Worm (Caenorhabditis elegans) whole organism, midembryonic: ENCODE results near the gene T19H12.12.

Source experiments
- flt-1 ChIP-seq: fragments of 200-800 bp; sonication (Bioruptor generic); IDR thresholded peaks from 2 replicates; pipeline ENCODE4 v1.3.6; 2022; ENCODE audit warnings: missing genetic modification characterization, missing compliant biosample characterization
- med-1 ChIP-seq: sonication (generic microtip); optimal IDR thresholded peaks from 2 replicates; lab custom pipeline; 2017; ENCODE audit warnings: missing genetic modification characterization, mild to moderate bottlenecking, missing compliant biosample characterization, antibody characterized with exemption, missing genetic modification reagents; ENCODE audit not compliant: insufficient read depth
- ref-1 ChIP-seq: fragments of 200-800 bp; sonication (Bioruptor generic); conservative IDR thresholded peaks from 2 replicates; pipeline ENCODE4 v1.3.6; 2022; ENCODE audit warnings: missing genetic modification reagents, missing genetic modification characterization, missing compliant biosample characterization
- tab-1 ChIP-seq: fragments of 200-800 bp; sonication (Bioruptor generic); IDR thresholded peaks from 2 replicates; pipeline ENCODE4 v1.3.6; 2022; ENCODE audit warnings: missing genetic modification characterization, missing compliant biosample characterization
- ztf-29 ChIP-seq: fragments of 200-800 bp; sonication (Bioruptor generic); IDR thresholded peaks from 2 replicates; pipeline ENCODE4 v1.3.6; 2022; ENCODE audit warnings: missing genetic modification reagents, missing genetic modification characterization, missing compliant biosample characterization

- TF ChIP-seq tab-1 (GFP tag; lab: Robert Waterston, UW): no peak
- no peak for TF ChIP-seq med-1 (GFP tag; lab: Kevin White, UChicago)
- no peak for TF ChIP-seq ztf-29 (GFP tag; lab: Robert Waterston, UW)
- TF ChIP-seq ref-1 (GFP tag; lab: Robert Waterston, UW): no peak
- no peak for TF ChIP-seq flt-1 (GFP tag; lab: Robert Waterston, UW)
Measured at ce11 chrV:4924618-4925017, 40.0 kb downstream of the T19H12.12 start, which contains the start of gene srh-20.
